Worm (Caenorhabditis elegans) whole organism, L3 larva: ENCODE data around the gene grsp-2.

Experiments used
- R02D3.7 ChIP-seq: fragments of 150-350 bp; optimal IDR thresholded peaks from 2 replicates; lab custom pipeline; 2014; ENCODE audit warnings: missing biosample characterization, missing genetic modification characterization
- ZK546.5 ChIP-seq: sonication (generic microtip); optimal IDR thresholded peaks from 2 replicates; lab custom pipeline; 2017; ENCODE audit warnings: missing biosample characterization, missing genetic modification characterization
- aly-2 ChIP-seq: fragments of 150-350 bp; optimal IDR thresholded peaks from 2 replicates; lab custom pipeline; 2014; ENCODE audit warnings: missing biosample characterization, missing genetic modification characterization
- ama-1 ChIP-seq: fragments of 150-350 bp; optimal IDR thresholded peaks from 2 replicates; lab custom pipeline; 2018
- ceh-16 ChIP-seq: sonication (generic microtip); optimal IDR thresholded peaks from 2 replicates; lab custom pipeline; 2017; ENCODE audit warnings: missing biosample characterization, missing genetic modification characterization
- ceh-28 ChIP-seq: fragments of 150-350 bp; optimal IDR thresholded peaks from 2 replicates; lab custom pipeline; 2014; ENCODE audit warnings: missing biosample characterization, missing genetic modification reagents, missing genetic modification characterization
- ceh-82 ChIP-seq: fragments of 150-350 bp; optimal IDR thresholded peaks from 2 replicates; lab custom pipeline; 2014; ENCODE audit warnings: missing biosample characterization, missing genetic modification characterization
- ceh-9 ChIP-seq: sonication (generic microtip); optimal IDR thresholded peaks from 2 replicates; lab custom pipeline; 2018; ENCODE audit warnings: missing biosample characterization, missing genetic modification characterization
- daf-12 ChIP-seq: fragments of 150-350 bp; optimal IDR thresholded peaks from 2 replicates; lab custom pipeline; 2014; ENCODE audit warnings: missing biosample characterization, missing genetic modification reagents, missing genetic modification characterization
- egl-27 ChIP-seq: sonication (generic microtip); optimal IDR thresholded peaks from 4 replicates; lab custom pipeline; 2017; ENCODE audit warnings: missing biosample characterization, missing genetic modification reagents, missing genetic modification characterization
- egl-5 ChIP-seq: fragments of 150-350 bp; optimal IDR thresholded peaks from 2 replicates; lab custom pipeline; 2017; ENCODE audit warnings: missing biosample characterization, missing genetic modification reagents, missing genetic modification characterization, inconsistent platforms
- elt-1 ChIP-seq: fragments of 150-350 bp; optimal IDR thresholded peaks from 2 replicates; lab custom pipeline; 2014; ENCODE audit warnings: missing biosample characterization, missing genetic modification characterization
- elt-2 ChIP-seq: sonication (generic microtip); optimal IDR thresholded peaks from 2 replicates; lab custom pipeline; 2016; ENCODE audit warnings: missing genetic modification reagents, mild to moderate bottlenecking, missing genetic modification characterization, missing compliant biosample characterization
- elt-3 ChIP-seq, 3 experiments: fragments of 150-350 bp in 1 of 3; sonication (generic microtip) in 2 of 3; optimal IDR thresholded peaks; 2 replicates in 2 of 3; 4 replicates in 1 of 3; lab custom pipeline; 2014 to 2017; ENCODE audit warnings: missing biosample characterization in 3 of 3, missing genetic modification characterization in 3 of 3
- eor-1 ChIP-seq, 2 experiments: fragments of 150-350 bp; optimal IDR thresholded peaks; 2 replicates each; lab custom pipeline; 2014 to 2018; ENCODE audit warnings: missing biosample characterization in 2 of 2, missing genetic modification characterization in 2 of 2
- fkh-10 ChIP-seq: sonication (generic microtip); optimal IDR thresholded peaks from 2 replicates; lab custom pipeline; 2017; ENCODE audit warnings: missing biosample characterization, missing genetic modification reagents, missing genetic modification characterization
- fkh-2 ChIP-seq: fragments of 150-350 bp; optimal IDR thresholded peaks from 2 replicates; lab custom pipeline; 2014; ENCODE audit warnings: missing biosample characterization, missing genetic modification reagents, missing genetic modification characterization
- fos-1 ChIP-seq: fragments of 150-350 bp; optimal IDR thresholded peaks from 2 replicates; lab custom pipeline; 2014; ENCODE audit warnings: missing biosample characterization, missing genetic modification characterization
- hmg-11 ChIP-seq: sonication (generic microtip); optimal IDR thresholded peaks from 2 replicates; lab custom pipeline; 2016; ENCODE audit warnings: missing genetic modification characterization, missing compliant biosample characterization
- jun-1 ChIP-seq: fragments of 150-350 bp; optimal IDR thresholded peaks from 2 replicates; lab custom pipeline; 2014; ENCODE audit warnings: missing biosample characterization, missing genetic modification reagents, missing genetic modification characterization
- lin-15B ChIP-seq: fragments of 150-350 bp; optimal IDR thresholded peaks from 2 replicates; lab custom pipeline; 2014; ENCODE audit warnings: missing biosample characterization, missing genetic modification characterization
- lin-39 ChIP-seq: fragments of 150-350 bp; optimal IDR thresholded peaks from 2 replicates; lab custom pipeline; 2018; ENCODE audit warnings: missing biosample characterization, missing genetic modification reagents, missing genetic modification characterization
- lsy-12 ChIP-seq: sonication (generic microtip); optimal IDR thresholded peaks from 2 replicates; lab custom pipeline; 2016; ENCODE audit warnings: mild to moderate bottlenecking, missing genetic modification characterization, missing compliant biosample characterization
- mdl-1 ChIP-seq: fragments of 150-350 bp; optimal IDR thresholded peaks from 2 replicates; lab custom pipeline; 2014; ENCODE audit warnings: missing biosample characterization, missing genetic modification characterization
- mml-1 ChIP-seq: fragments of 150-350 bp; sonication (generic microtip); optimal IDR thresholded peaks from 3 replicates; lab custom pipeline; 2014; ENCODE audit warnings: missing biosample characterization, missing genetic modification characterization
- nfya-1 ChIP-seq: sonication (generic microtip); optimal IDR thresholded peaks from 2 replicates; lab custom pipeline; 2017; ENCODE audit warnings: missing genetic modification characterization, mild to moderate bottlenecking, missing compliant biosample characterization, antibody characterized with exemption, moderate library complexity; ENCODE audit not compliant: insufficient read depth
- nhr-11 ChIP-seq: fragments of 150-350 bp; optimal IDR thresholded peaks from 2 replicates; lab custom pipeline; 2014; ENCODE audit warnings: missing biosample characterization, missing genetic modification characterization
- nhr-12 ChIP-seq: fragments of 150-350 bp; optimal IDR thresholded peaks from 2 replicates; lab custom pipeline; 2014; ENCODE audit warnings: missing biosample characterization, missing genetic modification characterization
- nhr-23 ChIP-seq: fragments of 150-350 bp; optimal IDR thresholded peaks from 2 replicates; lab custom pipeline; 2014; ENCODE audit warnings: missing biosample characterization, missing genetic modification reagents, missing genetic modification characterization
- nhr-237 ChIP-seq: fragments of 150-350 bp; optimal IDR thresholded peaks from 2 replicates; lab custom pipeline; 2014; ENCODE audit warnings: missing biosample characterization, missing genetic modification characterization
- nhr-25 ChIP-seq: sonication (generic microtip); optimal IDR thresholded peaks from 2 replicates; lab custom pipeline; 2017; ENCODE audit warnings: missing biosample characterization, missing genetic modification characterization
- nhr-28 ChIP-seq: fragments of 150-350 bp; optimal IDR thresholded peaks from 2 replicates; lab custom pipeline; 2014; ENCODE audit warnings: missing biosample characterization, missing genetic modification characterization
- nhr-43 ChIP-seq: sonication (generic microtip); optimal IDR thresholded peaks from 2 replicates; lab custom pipeline; 2016; ENCODE audit warnings: mild to moderate bottlenecking, missing genetic modification characterization, missing compliant biosample characterization; ENCODE audit not compliant: poor library complexity, severe bottlenecking
- nhr-67 ChIP-seq: fragments of 150-350 bp; optimal IDR thresholded peaks from 2 replicates; lab custom pipeline; 2014; ENCODE audit warnings: missing biosample characterization, missing genetic modification characterization
- nhr-76 ChIP-seq: fragments of 150-350 bp; sonication (generic microtip); optimal IDR thresholded peaks from 5 replicates; lab custom pipeline; 2014; ENCODE audit warnings: missing biosample characterization, missing genetic modification characterization
- nhr-77 ChIP-seq: fragments of 150-350 bp; optimal IDR thresholded peaks from 2 replicates; lab custom pipeline; 2014; ENCODE audit warnings: missing biosample characterization, missing genetic modification characterization
- pha-4 ChIP-seq: fragments of 150-350 bp; optimal IDR thresholded peaks from 2 replicates; lab custom pipeline; 2014; ENCODE audit warnings: missing biosample characterization, missing genetic modification reagents, missing genetic modification characterization
- pqm-1 ChIP-seq: fragments of 150-350 bp; optimal IDR thresholded peaks from 2 replicates; lab custom pipeline; 2017; ENCODE audit warnings: missing biosample characterization, missing genetic modification characterization, inconsistent platforms
- sea-2 ChIP-seq: fragments of 150-350 bp; sonication (generic microtip); optimal IDR thresholded peaks from 4 replicates; lab custom pipeline; 2014; ENCODE audit warnings: missing biosample characterization, missing genetic modification reagents, missing genetic modification characterization
- skn-1 ChIP-seq: fragments of 150-350 bp; optimal IDR thresholded peaks from 2 replicates; lab custom pipeline; 2014; ENCODE audit warnings: missing biosample characterization, missing genetic modification characterization
- tbx-2 ChIP-seq: sonication (generic microtip); optimal IDR thresholded peaks from 2 replicates; lab custom pipeline; 2016; ENCODE audit warnings: mild to moderate bottlenecking, missing genetic modification characterization, missing compliant biosample characterization
- unc-39 ChIP-seq: sonication (generic microtip); optimal IDR thresholded peaks from 4 replicates; lab custom pipeline; 2017; ENCODE audit warnings: missing biosample characterization, missing genetic modification characterization
- unc-62 ChIP-seq: fragments of 150-350 bp; sonication (generic microtip); optimal IDR thresholded peaks from 4 replicates; lab custom pipeline; 2014; ENCODE audit warnings: missing biosample characterization, missing genetic modification reagents, missing genetic modification characterization
- zag-1 ChIP-seq: fragments of 150-350 bp; optimal IDR thresholded peaks from 2 replicates; lab custom pipeline; 2014; ENCODE audit warnings: missing biosample characterization, missing genetic modification characterization
- ztf-11 ChIP-seq: fragments of 150-350 bp; optimal IDR thresholded peaks from 2 replicates; lab custom pipeline; 2014; ENCODE audit warnings: missing biosample characterization, missing genetic modification characterization
- ztf-4 ChIP-seq: fragments of 150-350 bp; optimal IDR thresholded peaks from 2 replicates; lab custom pipeline; 2014; ENCODE audit warnings: missing biosample characterization, missing genetic modification characterization

Gene grsp-2

ce11 chrIV:8822598-8822997 lies 6.5 kb downstream of the grsp-2 start:
- TF ChIP-seq mml-1 (tag; lab: Kevin White, UChicago), result no peak
- no peak for TF ChIP-seq unc-62
- TF ChIP-seq pqm-1 (tag; lab: Kevin White, UChicago), result no peak
- no peak for TF ChIP-seq ceh-9
- TF ChIP-seq ceh-28 (tag; lab: Kevin White, UChicago), result peak; percentile 23
- no peak for TF ChIP-seq lin-15B
- TF ChIP-seq egl-27 (tag; lab: Kevin White, UChicago), result no peak
- TF ChIP-seq nhr-11, result no peak
- no peak for TF ChIP-seq mdl-1 (tag; lab: Kevin White, UChicago)
- no peak for TF ChIP-seq skn-1 (tag; lab: Kevin White, UChicago)
- TF ChIP-seq elt-1 (tag; lab: Kevin White, UChicago), result peak; percentile 1
- no peak for TF ChIP-seq pha-4 (tag; lab: Kevin White, UChicago)
- no peak for TF ChIP-seq ztf-11 (tag; lab: Kevin White, UChicago)
- TF ChIP-seq sea-2 (GFP tag; lab: Kevin White, UChicago), result no peak
- TF ChIP-seq nhr-23 (tag; lab: Kevin White, UChicago), result peak; percentile 0
- TF ChIP-seq zag-1 (tag; lab: Kevin White, UChicago), result no peak
- TF ChIP-seq ZK546.5 (tag; lab: Kevin White, UChicago), result no peak
- no peak for TF ChIP-seq fkh-2
- no peak for TF ChIP-seq eor-1 (tag; optimal IDR thresholded peaks at IDR 0.05; lab: Kevin White, UChicago)
- no peak for TF ChIP-seq nhr-67 (tag; lab: Kevin White, UChicago)
- no peak for TF ChIP-seq daf-12 (tag; lab: Kevin White, UChicago)
- no peak for TF ChIP-seq jun-1 (tag; lab: Kevin White, UChicago)
- peak; percentile 45 for TF ChIP-seq R02D3.7 (tag; lab: Kevin White, UChicago)
- no peak for TF ChIP-seq aly-2 (tag; lab: Kevin White, UChicago)
- peak; percentile 20 for TF ChIP-seq nfya-1
- TF ChIP-seq ceh-82 (tag; lab: Kevin White, UChicago), result no peak
- TF ChIP-seq nhr-77 (tag; lab: Kevin White, UChicago), result no peak
- TF ChIP-seq unc-39 (tag; lab: Kevin White, UChicago), result no peak
- no peak for TF ChIP-seq lin-39
- no peak for TF ChIP-seq tbx-2 (tag; lab: Kevin White, UChicago)
- no peak for TF ChIP-seq lsy-12 (tag; lab: Kevin White, UChicago)
- peak in 1 of 3 experiments; percentile 64 for TF ChIP-seq elt-3 (tag; optimal IDR thresholded peaks at IDR 0.05; lab: Kevin White, UChicago)
- TF ChIP-seq fkh-10, result no peak
- TF ChIP-seq nhr-12 (tag; lab: Kevin White, UChicago), result no peak
- TF ChIP-seq nhr-43 (tag; lab: Kevin White, UChicago), result peak; percentile 63
- TF ChIP-seq ama-1 (lab: Kevin White, UChicago), result no peak
- no peak for TF ChIP-seq ceh-16 (tag; lab: Kevin White, UChicago)
- no peak for TF ChIP-seq nhr-76 (tag; lab: Kevin White, UChicago)
- no peak for TF ChIP-seq fos-1 (tag; lab: Kevin White, UChicago)
- TF ChIP-seq nhr-25 (tag; lab: Kevin White, UChicago), result peak; percentile 79
- no peak for TF ChIP-seq nhr-237 (tag; lab: Kevin White, UChicago)
- no peak for TF ChIP-seq ztf-4 (tag; lab: Kevin White, UChicago)
- TF ChIP-seq elt-2, result no peak
- TF ChIP-seq hmg-11 (tag; lab: Kevin White, UChicago), result no peak
- TF ChIP-seq nhr-28 (tag; lab: Kevin White, UChicago), result no peak
- no peak for TF ChIP-seq egl-5 (tag; lab: Kevin White, UChicago)
